Worm (Caenorhabditis elegans) whole organism, late embryonic: Measurements from ENCODE around the gene sto-3.

Source experiments
- F13H6.1 ChIP-seq: sonication (generic microtip); optimal IDR thresholded peaks from 2 replicates; lab custom pipeline; 2016; ENCODE audit warnings: missing genetic modification characterization, missing compliant biosample characterization
- T23F11.4 ChIP-seq: fragments of 200-800 bp; sonication (Bioruptor generic); optimal IDR thresholded peaks from 2 replicates; lab custom pipeline; 2018; ENCODE audit warnings: mild to moderate bottlenecking, missing genetic modification characterization, missing compliant biosample characterization
- ama-1 ChIP-seq: fragments of 150-350 bp; optimal IDR thresholded peaks from 2 replicates; lab custom pipeline; 2014
- ceh-6 ChIP-seq: fragments of 200-800 bp; sonication (Bioruptor generic); optimal IDR thresholded peaks from 2 replicates; lab custom pipeline; 2018; ENCODE audit warnings: mild to moderate bottlenecking, missing genetic modification characterization, missing compliant biosample characterization
- ceh-9 ChIP-seq: sonication (generic microtip); optimal IDR thresholded peaks from 2 replicates; lab custom pipeline; 2016; ENCODE audit warnings: mild to moderate bottlenecking, missing genetic modification characterization, inconsistent platforms, missing compliant biosample characterization
- fkh-10 ChIP-seq: fragments of 150-350 bp; optimal IDR thresholded peaks from 2 replicates; lab custom pipeline; 2014; ENCODE audit warnings: missing biosample characterization, missing genetic modification reagents, missing genetic modification characterization

ce11 chrX:11661625-11662024 lies 39.7 kb upstream of the sto-3 start, which contains the start of gene sfxn-1.5:
- TF ChIP-seq T23F11.4 (GFP tag; lab: Kevin White, UChicago) (no peak), fkh-10 (GFP tag; lab: Kevin White, UChicago) (no peak), F13H6.1 (no peak), ama-1 (lab: Kevin White, UChicago) (no peak), ceh-9 (tag; lab: Kevin White, UChicago) (no peak), ceh-6 (GFP tag; lab: Kevin White, UChicago) (no peak)
